Worm (Caenorhabditis elegans) whole organism, L4 larva: ENCODE measurements around the gene coq-8.

ENCODE experiments used
- F10B5.3 ChIP-seq: sonication (generic microtip); optimal IDR thresholded peaks from 2 replicates; lab custom pipeline; 2016; ENCODE audit warnings: mild to moderate bottlenecking, missing genetic modification characterization, missing compliant biosample characterization
- F37D6.2 ChIP-seq: sonication (generic microtip); optimal IDR thresholded peaks from 2 replicates; lab custom pipeline; 2016; ENCODE audit warnings: mild to moderate bottlenecking, missing genetic modification characterization, missing compliant biosample characterization
- F44E2.7 ChIP-seq: fragments of 200-800 bp; sonication (Bioruptor generic); IDR thresholded peaks from 2 replicates; pipeline ENCODE4 v2.1.2; 2022; ENCODE audit warnings: missing genetic modification characterization, missing compliant biosample characterization
- Y105C5A.15 ChIP-seq: fragments of 200-800 bp; sonication (Bioruptor generic); IDR thresholded peaks from 2 replicates; pipeline ENCODE4 v1.3.6; 2022; ENCODE audit warnings: missing genetic modification characterization, missing compliant biosample characterization
- Y75B8A.6 ChIP-seq: fragments of 200-800 bp; sonication (Bioruptor generic); IDR thresholded peaks from 2 replicates; pipeline ENCODE4 v1.3.6; 2022; ENCODE audit warnings: missing genetic modification reagents, missing genetic modification characterization, missing compliant biosample characterization
- ceh-32 ChIP-seq: sonication (generic microtip); optimal IDR thresholded peaks from 2 replicates; lab custom pipeline; 2016; ENCODE audit warnings: mild to moderate bottlenecking, missing genetic modification characterization, missing compliant biosample characterization; ENCODE audit not compliant: poor library complexity
- ctbp-1 ChIP-seq: fragments of 200-800 bp; sonication (Bioruptor generic); IDR thresholded peaks from 2 replicates; pipeline ENCODE4 v1.3.6; 2022; ENCODE audit warnings: missing genetic modification reagents, missing genetic modification characterization, missing compliant biosample characterization
- daf-12 ChIP-seq: fragments of 150-350 bp; optimal IDR thresholded peaks from 2 replicates; lab custom pipeline; 2014; ENCODE audit warnings: missing biosample characterization, missing genetic modification reagents, missing genetic modification characterization
- dve-1 ChIP-seq: sonication (generic microtip); optimal IDR thresholded peaks from 2 replicates; lab custom pipeline; 2017; ENCODE audit warnings: antibody characterized with exemption, mild to moderate bottlenecking, missing genetic modification characterization, missing compliant biosample characterization; ENCODE audit not compliant: insufficient read depth
- egl-27 ChIP-seq: sonication (generic microtip); optimal IDR thresholded peaks from 3 replicates; lab custom pipeline; 2017; ENCODE audit warnings: missing biosample characterization, missing genetic modification reagents, missing genetic modification characterization
- hif-1 ChIP-seq, 2 experiments: sonication (generic microtip); optimal IDR thresholded peaks; 2 replicates each; lab custom pipeline; 2016 to 2017; ENCODE audit warnings: missing compliant biosample characterization in 2 of 2, missing genetic modification characterization in 2 of 2, missing genetic modification reagents in 2 of 2, missing genotype in 2 of 2, mild to moderate bottlenecking in 1 of 2
- lin-38 ChIP-seq: fragments of 200-800 bp; sonication (Bioruptor generic); IDR thresholded peaks from 2 replicates; pipeline ENCODE4 v1.3.6; 2022; ENCODE audit warnings: missing genetic modification reagents, missing genetic modification characterization, missing compliant biosample characterization
- mdl-1 ChIP-seq, 2 experiments: fragments of 150-350 bp in 1 of 2; sonication (generic microtip) in 1 of 2; optimal IDR thresholded peaks; 2 replicates each; lab custom pipeline; 2014 to 2017; ENCODE audit warnings: missing biosample characterization in 2 of 2, missing genetic modification characterization in 2 of 2
- mdt-29 ChIP-seq: fragments of 200-800 bp; sonication (Bioruptor generic); IDR thresholded peaks from 2 replicates; pipeline ENCODE4 v1.3.6; 2022; ENCODE audit warnings: missing genetic modification reagents, missing genetic modification characterization, missing compliant biosample characterization
- mep-1 ChIP-seq: fragments of 150-350 bp; sonication (generic microtip); optimal IDR thresholded peaks from 3 replicates; lab custom pipeline; 2014; ENCODE audit warnings: missing biosample characterization, missing genetic modification characterization
- mes-2 ChIP-seq: sonication (generic microtip); optimal IDR thresholded peaks from 2 replicates; lab custom pipeline; 2016; ENCODE audit warnings: missing genotype, mild to moderate bottlenecking, missing genetic modification characterization, missing compliant biosample characterization; ENCODE audit not compliant: poor library complexity, severe bottlenecking
- nhr-11 ChIP-seq: fragments of 150-350 bp; optimal IDR thresholded peaks from 2 replicates; lab custom pipeline; 2014; ENCODE audit warnings: missing biosample characterization, missing genetic modification characterization
- nhr-111 ChIP-seq: fragments of 200-800 bp; sonication (Bioruptor generic); optimal IDR thresholded peaks from 2 replicates; lab custom pipeline; 2018; ENCODE audit warnings: mild to moderate bottlenecking, missing genetic modification characterization, missing compliant biosample characterization
- nhr-42 ChIP-seq: fragments of 200-800 bp; sonication (Bioruptor generic); IDR thresholded peaks from 2 replicates; pipeline ENCODE4 v1.3.6; 2022; ENCODE audit warnings: missing genetic modification characterization, missing compliant biosample characterization
- nhr-6 ChIP-seq: fragments of 150-350 bp; optimal IDR thresholded peaks from 2 replicates; lab custom pipeline; 2014; ENCODE audit warnings: missing biosample characterization, missing genetic modification characterization
- nhr-76 ChIP-seq: fragments of 150-350 bp; optimal IDR thresholded peaks from 2 replicates; lab custom pipeline; 2014; ENCODE audit warnings: missing biosample characterization, missing genetic modification characterization
- php-3 ChIP-seq: fragments of 200-800 bp; sonication (Bioruptor generic); IDR thresholded peaks from 2 replicates; pipeline ENCODE4 v1.3.6; 2022; ENCODE audit warnings: missing genetic modification reagents, missing genetic modification characterization, missing compliant biosample characterization
- rbr-2 ChIP-seq: sonication (generic microtip); optimal IDR thresholded peaks from 2 replicates; lab custom pipeline; 2016; ENCODE audit warnings: missing genotype, missing genetic modification characterization, missing compliant biosample characterization
- sdz-12 ChIP-seq: fragments of 200-800 bp; sonication (Bioruptor generic); optimal IDR thresholded peaks from 2 replicates; lab custom pipeline; 2018; ENCODE audit warnings: mild to moderate bottlenecking, missing genetic modification characterization, missing compliant biosample characterization
- set-16 ChIP-seq: fragments of 200-800 bp; sonication (Bioruptor generic); IDR thresholded peaks from 2 replicates; pipeline ENCODE4 v1.3.6; 2022; ENCODE audit warnings: missing genetic modification reagents, missing genetic modification characterization, missing compliant biosample characterization
- spr-1 ChIP-seq: sonication (generic microtip); optimal IDR thresholded peaks from 2 replicates; lab custom pipeline; 2016; ENCODE audit warnings: mild to moderate bottlenecking, missing genetic modification characterization, missing compliant biosample characterization
- unc-130 ChIP-seq: sonication (generic microtip); optimal IDR thresholded peaks from 2 replicates; lab custom pipeline; 2016; ENCODE audit warnings: missing genetic modification reagents, missing genetic modification characterization, missing compliant biosample characterization
- unc-62 ChIP-seq, 3 experiments: fragments of 150-350 bp in 1 of 3; sonication (generic microtip); optimal IDR thresholded peaks in 2 of 3; peaks in 1 of 3; 1 replicate in 1 of 3; 2 replicates in 2 of 3; lab custom pipeline; 2014 to 2017; ENCODE audit warnings: missing biosample characterization in 3 of 3, missing genetic modification characterization in 3 of 3, missing genetic modification reagents in 3 of 3, missing genotype in 1 of 3
- vab-7 ChIP-seq: fragments of 200-800 bp; sonication (Bioruptor generic); IDR thresholded peaks from 2 replicates; pipeline ENCODE4 v1.3.6; 2022; ENCODE audit warnings: missing genetic modification reagents, missing genetic modification characterization, missing compliant biosample characterization
- zfp-3 ChIP-seq: fragments of 200-800 bp; sonication (Bioruptor generic); conservative IDR thresholded peaks from 2 replicates; pipeline ENCODE4 v1.3.6; 2022; ENCODE audit warnings: missing genetic modification reagents, missing genetic modification characterization, missing compliant biosample characterization
- zip-11 ChIP-seq: fragments of 200-800 bp; sonication (Bioruptor generic); IDR thresholded peaks from 2 replicates; pipeline ENCODE4 v1.3.6; 2022; ENCODE audit warnings: missing genetic modification characterization, missing compliant biosample characterization
- zip-2 ChIP-seq: fragments of 150-350 bp; optimal IDR thresholded peaks from 2 replicates; lab custom pipeline; 2014; ENCODE audit warnings: missing biosample characterization, missing genetic modification characterization
- ztf-7 ChIP-seq: fragments of 150-350 bp; optimal IDR thresholded peaks from 2 replicates; lab custom pipeline; 2014; ENCODE audit warnings: missing biosample characterization, missing genetic modification characterization

Gene coq-8

ce11 chrIII:4856109-4856508 is 7.1 kb upstream of the coq-8 start, which contains the start of gene C35D10.7:
C35D10.7 (plus strand) TSS chrIII:4856193.
- TF ChIP-seq unc-62 (GFP tag; optimal IDR thresholded peaks at IDR 0.05 in 1 of 2; lab: Kevin White, UChicago) (no peak), unc-62 (tag; optimal IDR thresholded peaks at IDR 0.05; lab: Kevin White, UChicago) (no peak), nhr-11 (tag; lab: Kevin White, UChicago) (no peak), sdz-12 (GFP tag; lab: Kevin White, UChicago) (no peak), F37D6.2 (tag; lab: Kevin White, UChicago) (no peak), F44E2.7 (GFP tag; lab: Robert Waterston, UW) (no peak), php-3 (GFP tag; lab: Robert Waterston, UW) (no peak), lin-38 (peak; percentile 35; the same call in 1 of the 2 replicates)

- TF ChIP-seq rbr-2 (tag; lab: Kevin White, UChicago) (no peak), unc-62 (GFP tag; optimal IDR thresholded peaks at IDR 0.05 in 1 of 2; lab: Kevin White, UChicago) (peak in 1 of 2 experiments; percentile 98), unc-62 (tag; optimal IDR thresholded peaks at IDR 0.05; lab: Kevin White, UChicago) (no peak)
Observed at ce11 chrIII:4856992-4857391, 6.2 kb upstream of the coq-8 start.

- no peak for TF ChIP-seq mep-1 (tag; lab: Kevin White, UChicago)
- no peak for TF ChIP-seq daf-12 (tag; lab: Kevin White, UChicago)
- TF ChIP-seq egl-27 (tag; lab: Kevin White, UChicago) = no peak
- TF ChIP-seq vab-7 (GFP tag; lab: Robert Waterston, UW) = no peak
- TF ChIP-seq zfp-3 (GFP tag; lab: Robert Waterston, UW) = no peak
- no peak for TF ChIP-seq nhr-111 (GFP tag; lab: Kevin White, UChicago)
Observed at ce11 chrIII:4859039-4859438, 4.2 kb upstream of the coq-8 start, which contains the start of gene C35D10.6. C35D10.6 (plus strand) TSS chrIII:4859339.

- no peak for TF ChIP-seq set-16 (GFP tag; lab: Robert Waterston, UW)
- no peak for TF ChIP-seq F37D6.2 (tag; lab: Kevin White, UChicago)
- peak; percentile 55 for TF ChIP-seq mes-2 (tag; lab: Kevin White, UChicago)
- no peak for TF ChIP-seq nhr-42 (GFP tag; lab: Robert Waterston, UW)
- TF ChIP-seq unc-130 (GFP tag; lab: Kevin White, UChicago) = peak; percentile 50
- TF ChIP-seq mep-1 (tag; lab: Kevin White, UChicago) = no peak
- TF ChIP-seq hif-1 (tag; optimal IDR thresholded peaks at IDR 0.05; lab: Kevin White, UChicago) = peak in 1 of 2 experiments; percentile 50
- no peak for TF ChIP-seq nhr-76
Observed at ce11 chrIII:4861744-4862401, 1.4 kb upstream of the coq-8 start, which contains the start of the genes C35D10.10 and C35D10.5. C35D10.10 (minus strand) TSS chrIII:4861794. C35D10.5 (plus strand) TSS chrIII:4862351.

ce11 chrIII:4866762-4867161 is 3.5 kb downstream of the coq-8 start, which contains the start of gene C35D10.17:
C35D10.17 (plus strand) TSS chrIII:4867062.
- TF ChIP-seq dve-1 (tag; lab: Kevin White, UChicago) (no peak), ctbp-1 (GFP tag; lab: Robert Waterston, UW) (no peak), zip-11 (GFP tag; lab: Robert Waterston, UW) (no peak), Y105C5A.15 (no peak), zfp-3 (GFP tag; lab: Robert Waterston, UW) (no peak), spr-1 (tag; lab: Kevin White, UChicago) (no peak), zip-2 (tag; lab: Kevin White, UChicago) (no peak)

ce11 chrIII:4868643-4869042 is 5.4 kb downstream of the coq-8 start, which contains the start of the genes msd-4 and C35D10.3:
msd-4 (minus strand) TSS chrIII:4868743.
C35D10.3 (plus strand) TSS chrIII:4868921.
- no peak for TF ChIP-seq rbr-2 (tag; lab: Kevin White, UChicago)
- TF ChIP-seq lin-38 = no peak
- no peak for TF ChIP-seq nhr-6 (tag; lab: Kevin White, UChicago)
- no peak for TF ChIP-seq zip-2 (tag; lab: Kevin White, UChicago)
- TF ChIP-seq Y75B8A.6 (GFP tag; lab: Robert Waterston, UW) = no peak
- TF ChIP-seq mdl-1 (tag; optimal IDR thresholded peaks at IDR 0.05; lab: Kevin White, UChicago) = no peak
- TF ChIP-seq mdt-29 = no peak
- no peak for TF ChIP-seq F10B5.3
- TF ChIP-seq ceh-32 (tag; lab: Kevin White, UChicago) = no peak
- no peak for TF ChIP-seq ztf-7 (tag; lab: Kevin White, UChicago)
